Fruit fly (Drosophila melanogaster) whole organism, larva: Measurements from ENCODE around the gene CG14053.

ENCODE experiments used
- noc ChIP-seq: fragments of 200-800 bp; sonication (Bioruptor generic); optimal IDR thresholded peaks from 3 replicates; lab custom pipeline; 2019; ENCODE audit warnings: missing biosample characterization, mild to moderate bottlenecking, missing genetic modification characterization, moderate library complexity

Gene CG14053

DNA sequence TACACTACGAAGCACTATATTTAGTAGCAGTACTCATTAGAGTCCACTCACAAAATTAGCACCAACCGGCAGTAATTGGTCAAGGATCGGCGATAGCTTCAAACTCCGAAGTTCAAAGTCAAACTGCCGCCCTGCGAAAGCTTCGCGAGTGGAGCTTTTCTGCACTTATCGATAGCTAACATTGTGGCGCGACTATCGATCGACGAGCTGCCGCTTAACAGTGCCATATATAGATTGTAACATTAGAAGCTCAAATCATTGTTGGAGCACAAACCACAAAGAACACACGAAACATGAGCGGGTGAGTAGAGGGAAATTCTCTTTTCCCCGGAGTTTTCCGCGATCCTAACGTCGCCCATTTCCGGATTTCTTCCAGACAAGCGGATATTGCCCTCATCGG, 48.6 kb downstream of the CG14053 start, which contains the start of gene Pgd:
TSS of gene Pgd (plus strand) at position 23 of the 400 bp plus-strand sequence.
- no peak for TF ChIP-seq noc (tag; lab: Kevin White, UChicago)

DNA sequence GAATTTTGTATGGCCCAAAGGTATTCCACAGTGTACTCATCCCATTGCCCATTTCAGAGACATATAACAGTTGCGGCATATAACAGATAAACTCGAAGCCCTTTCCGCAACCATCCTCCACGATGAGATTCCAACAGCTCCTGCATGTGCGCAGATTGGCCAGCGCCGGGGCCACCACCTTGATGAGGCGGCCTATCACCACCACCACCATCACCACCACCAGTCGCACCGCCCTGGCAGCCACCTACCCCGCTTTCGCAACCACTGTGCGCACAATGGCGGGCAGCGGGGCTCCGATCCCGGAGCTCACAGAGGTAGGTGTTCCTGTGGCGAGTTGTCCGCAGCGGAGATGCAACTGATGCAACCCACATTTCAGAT, 50.8 kb downstream of the CG14053 start:
- no peak for TF ChIP-seq noc (tag; lab: Kevin White, UChicago)

DNA sequence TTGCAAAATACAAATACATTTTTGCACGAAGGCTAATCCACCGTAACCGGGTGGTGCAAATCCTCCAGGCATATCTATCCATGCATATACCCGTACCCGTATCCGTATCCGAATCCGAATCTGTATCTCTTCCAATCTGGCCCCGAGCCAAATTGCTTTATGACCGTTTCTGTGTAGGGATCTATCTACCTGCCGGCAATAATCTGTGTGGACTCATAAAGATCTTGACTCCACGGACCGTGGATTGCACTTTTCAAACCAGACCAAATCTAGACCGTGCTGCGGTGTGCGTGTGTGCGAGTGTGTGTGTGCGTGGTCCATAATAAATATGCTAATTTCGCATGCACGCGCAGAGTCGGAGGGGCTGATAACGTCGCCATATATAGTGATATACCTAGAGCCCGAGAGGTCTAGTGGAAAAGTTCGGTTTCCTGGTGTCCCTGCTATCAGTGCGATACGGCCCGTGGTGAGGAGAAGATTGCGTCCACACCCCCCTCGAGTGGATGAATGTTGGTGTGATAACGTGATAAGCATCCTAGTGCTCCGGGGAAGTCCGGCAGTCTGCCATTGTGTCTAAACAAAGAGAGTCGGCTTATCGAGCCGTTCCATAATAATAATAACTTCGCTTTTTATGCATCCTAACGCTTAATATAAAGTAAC, 51.3 kb downstream of the CG14053 start:
- peak; percentile 8 for TF ChIP-seq noc (tag; lab: Kevin White, UChicago)

DNA sequence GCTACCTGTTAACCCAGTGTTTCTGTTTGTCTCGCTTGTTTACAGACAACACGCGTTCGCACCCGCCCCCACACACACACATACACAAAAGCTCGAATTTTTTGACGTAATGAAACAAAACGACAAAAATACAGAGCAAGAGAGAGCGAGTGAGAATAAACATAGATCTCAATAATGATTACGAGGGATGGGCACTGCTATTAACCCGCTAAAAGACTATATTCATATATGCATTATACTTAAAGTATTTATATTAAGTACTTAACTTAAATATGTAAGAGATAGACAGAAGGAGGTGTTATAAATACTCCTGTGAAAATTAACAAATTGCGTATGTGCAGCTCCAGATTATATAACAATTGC, 51.9 kb downstream of the CG14053 start:
- TF ChIP-seq noc (tag; lab: Kevin White, UChicago), result peak; percentile 82
